Fruit fly (Drosophila melanogaster): ENCODE measurements around the gene SP555.

Gene SP555

dm6 chr2L:5044361-5044891, 6.9 kb downstream of the SP555 start, which contains the start of gene CG31650:
CG31650 (minus strand) TSS chr2L:5044712.
- TF ChIP-seq h (optimal IDR thresholded peaks at IDR 0.05): no peak
- no peak for TF ChIP-seq Sin3A (optimal IDR thresholded peaks at IDR 0.05)
- TF ChIP-seq insv (optimal IDR thresholded peaks at IDR 0.05): no peak
- no peak for TF ChIP-seq psq (optimal IDR thresholded peaks at IDR 0.05)
- TF ChIP-seq ttk (optimal IDR thresholded peaks at IDR 0.05): no peak
- no peak for TF ChIP-seq Myc (optimal IDR thresholded peaks at IDR 0.05)

DNA sequence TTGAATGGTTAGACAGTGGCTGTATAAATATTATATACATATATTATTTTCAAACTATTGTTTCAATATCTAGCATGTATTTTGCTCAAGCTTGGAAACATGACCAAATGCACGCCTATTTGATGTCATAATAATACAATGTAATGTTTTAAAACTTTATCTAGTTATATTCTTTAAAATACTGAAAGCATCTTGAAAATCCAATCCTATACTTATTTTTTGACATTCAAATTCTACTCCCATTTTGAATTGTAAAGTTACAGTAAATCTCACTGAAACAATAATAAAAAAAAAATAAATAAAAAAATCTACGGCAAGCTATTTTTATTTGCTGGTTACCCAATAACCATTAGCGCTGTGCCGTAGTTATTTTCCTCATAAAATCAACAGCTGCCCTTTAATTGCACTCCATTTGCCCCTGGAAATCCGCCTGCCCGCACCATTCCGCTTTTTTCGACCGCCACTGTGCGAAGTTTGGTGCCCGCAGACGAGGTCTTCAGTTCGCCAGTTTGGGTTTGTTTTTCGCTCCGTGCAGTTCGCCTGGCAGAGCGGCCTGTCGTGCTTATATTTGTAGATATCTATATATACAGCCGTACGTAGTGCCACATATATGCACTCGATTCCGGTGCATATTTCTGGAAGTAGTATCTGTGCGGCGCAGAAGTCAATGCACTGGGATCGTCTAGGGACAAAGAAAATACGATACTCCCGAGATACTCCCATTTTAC, 7.5 kb downstream of the SP555 start:
- TF ChIP-seq Myc (optimal IDR thresholded peaks at IDR 0.05): no peak
- no peak for TF ChIP-seq ttk (optimal IDR thresholded peaks at IDR 0.05)
- TF ChIP-seq Sin3A (optimal IDR thresholded peaks at IDR 0.05): no peak
- no peak for TF ChIP-seq h (optimal IDR thresholded peaks at IDR 0.05)
- no peak for TF ChIP-seq psq (optimal IDR thresholded peaks at IDR 0.05)
- no peak for TF ChIP-seq insv (optimal IDR thresholded peaks at IDR 0.05)

- TF ChIP-seq psq (optimal IDR thresholded peaks at IDR 0.05): no peak
- TF ChIP-seq Sin3A (optimal IDR thresholded peaks at IDR 0.05): no peak
- TF ChIP-seq Myc (optimal IDR thresholded peaks at IDR 0.05): no peak
- TF ChIP-seq h (optimal IDR thresholded peaks at IDR 0.05): no peak
- no peak for TF ChIP-seq ttk (optimal IDR thresholded peaks at IDR 0.05)
- TF ChIP-seq insv (optimal IDR thresholded peaks at IDR 0.05): no peak
Observed at dm6 chr2L:5046261-5046660, 8.8 kb downstream of the SP555 start.

- TF ChIP-seq Sin3A (optimal IDR thresholded peaks at IDR 0.05): no peak
- TF ChIP-seq Myc (optimal IDR thresholded peaks at IDR 0.05): no peak
- TF ChIP-seq psq (optimal IDR thresholded peaks at IDR 0.05): no peak
- TF ChIP-seq ttk (optimal IDR thresholded peaks at IDR 0.05): no peak
- TF ChIP-seq insv (optimal IDR thresholded peaks at IDR 0.05): no peak
- no peak for TF ChIP-seq h (optimal IDR thresholded peaks at IDR 0.05)
Observed at dm6 chr2L:5049974-5050373, 12.5 kb downstream of the SP555 start.

dm6 chr2L:5050825-5051224, 13.3 kb downstream of the SP555 start, which contains the start of gene CG9121:
CG9121 (minus strand) TSS chr2L:5051062.
- TF ChIP-seq ttk (optimal IDR thresholded peaks at IDR 0.05): no peak

dm6 chr2L:5052367-5052914, 14.9 kb downstream of the SP555 start, which contains the start of gene senju:
senju (plus strand) TSS chr2L:5052843.
- TF ChIP-seq Sin3A (optimal IDR thresholded peaks at IDR 0.05): no peak
- TF ChIP-seq h (optimal IDR thresholded peaks at IDR 0.05): no peak
- TF ChIP-seq insv (optimal IDR thresholded peaks at IDR 0.05): no peak
- no peak for TF ChIP-seq psq (optimal IDR thresholded peaks at IDR 0.05)
- no peak for TF ChIP-seq ttk (optimal IDR thresholded peaks at IDR 0.05)
- no peak for TF ChIP-seq Myc (optimal IDR thresholded peaks at IDR 0.05)

DNA sequence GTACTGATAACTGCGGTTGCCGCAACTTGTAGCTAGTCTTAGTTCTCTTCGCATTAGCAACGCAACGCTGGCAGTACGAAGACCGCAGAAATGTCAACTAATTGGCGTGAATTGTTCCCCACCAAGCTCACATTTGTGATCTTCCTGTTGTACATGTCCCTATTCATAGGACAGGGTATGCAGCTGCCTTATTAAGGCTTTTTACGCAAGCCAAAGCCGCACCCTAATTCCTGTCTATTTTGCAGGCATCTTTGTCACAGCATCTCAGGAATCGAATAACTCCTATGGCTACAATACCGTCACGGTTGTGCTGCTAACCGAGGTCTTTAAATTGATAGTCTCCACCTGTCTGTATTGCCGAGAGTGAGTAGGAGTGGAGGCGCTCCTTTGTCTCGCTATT, 15.5 kb downstream of the SP555 start, which contains the start of gene eIF3h:
TSS of gene eIF3h (minus strand) at position 101 of the 400 bp plus-strand sequence.
- TF ChIP-seq Sin3A (optimal IDR thresholded peaks at IDR 0.05) (no peak), psq (optimal IDR thresholded peaks at IDR 0.05) (no peak), insv (optimal IDR thresholded peaks at IDR 0.05) (no peak), Myc (optimal IDR thresholded peaks at IDR 0.05) (no peak), h (optimal IDR thresholded peaks at IDR 0.05) (no peak), ttk (optimal IDR thresholded peaks at IDR 0.05) (no peak)

dm6 chr2L:5054953-5055352, 17.4 kb downstream of the SP555 start, which contains the start of the genes CG14036 and His3.3A:
CG14036 (minus strand) TSS chr2L:5055016.
His3.3A (plus strand) TSS chr2L:5055058.
- TF ChIP-seq Myc (optimal IDR thresholded peaks at IDR 0.05) (no peak), h (optimal IDR thresholded peaks at IDR 0.05) (no peak), Sin3A (optimal IDR thresholded peaks at IDR 0.05) (no peak), ttk (optimal IDR thresholded peaks at IDR 0.05) (no peak), psq (optimal IDR thresholded peaks at IDR 0.05) (no peak)

DNA sequence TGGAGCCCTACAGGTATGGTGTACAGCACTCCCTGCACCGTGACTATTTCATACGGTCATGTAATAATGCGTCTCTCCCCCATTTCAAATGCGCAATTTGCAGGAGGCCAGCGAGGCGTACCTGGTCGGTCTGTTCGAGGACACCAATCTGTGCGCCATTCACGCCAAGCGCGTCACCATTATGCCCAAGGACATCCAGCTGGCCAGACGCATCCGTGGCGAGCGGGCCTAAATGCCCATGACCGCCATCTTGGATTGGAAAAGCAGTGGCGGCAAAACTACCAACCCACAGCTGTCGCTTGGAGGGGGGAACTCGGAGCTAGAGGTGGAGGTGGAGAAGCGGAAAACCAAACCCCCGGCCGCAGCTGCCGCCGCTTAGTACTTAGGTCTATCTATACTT, 18.0 kb downstream of the SP555 start:
- TF ChIP-seq psq (optimal IDR thresholded peaks at IDR 0.05): no peak
- TF ChIP-seq h (optimal IDR thresholded peaks at IDR 0.05): no peak
- TF ChIP-seq Myc (optimal IDR thresholded peaks at IDR 0.05): no peak
- no peak for TF ChIP-seq ttk (optimal IDR thresholded peaks at IDR 0.05)
- TF ChIP-seq insv (optimal IDR thresholded peaks at IDR 0.05): no peak
- TF ChIP-seq Sin3A (optimal IDR thresholded peaks at IDR 0.05): no peak

DNA sequence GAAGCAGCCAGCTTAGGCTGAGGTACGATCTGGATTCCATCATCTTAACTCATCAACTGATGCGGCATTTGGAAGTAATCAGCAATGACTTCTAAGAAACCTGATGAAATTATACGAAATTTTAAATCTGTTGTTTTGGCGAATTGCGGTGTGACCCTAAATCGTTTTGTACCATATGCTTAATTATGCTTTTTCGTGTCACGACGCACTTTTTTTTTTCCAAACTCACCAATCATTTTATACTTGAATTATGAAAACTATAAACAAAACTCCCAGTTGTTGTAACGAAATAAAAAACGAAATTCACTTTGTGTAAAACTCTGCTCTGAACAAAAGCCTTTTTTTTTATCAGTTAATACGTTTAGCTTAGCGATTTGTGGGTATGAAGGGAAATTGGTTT, 20.6 kb downstream of the SP555 start, which contains the start of gene Nepl3:
TSS of gene Nepl3 (minus strand) at position 155 of the 400 bp plus-strand sequence.
- TF ChIP-seq Myc (optimal IDR thresholded peaks at IDR 0.05) (no peak), psq (optimal IDR thresholded peaks at IDR 0.05) (no peak), insv (optimal IDR thresholded peaks at IDR 0.05) (no peak), Sin3A (optimal IDR thresholded peaks at IDR 0.05) (no peak), h (optimal IDR thresholded peaks at IDR 0.05) (no peak), ttk (optimal IDR thresholded peaks at IDR 0.05) (no peak)

DNA sequence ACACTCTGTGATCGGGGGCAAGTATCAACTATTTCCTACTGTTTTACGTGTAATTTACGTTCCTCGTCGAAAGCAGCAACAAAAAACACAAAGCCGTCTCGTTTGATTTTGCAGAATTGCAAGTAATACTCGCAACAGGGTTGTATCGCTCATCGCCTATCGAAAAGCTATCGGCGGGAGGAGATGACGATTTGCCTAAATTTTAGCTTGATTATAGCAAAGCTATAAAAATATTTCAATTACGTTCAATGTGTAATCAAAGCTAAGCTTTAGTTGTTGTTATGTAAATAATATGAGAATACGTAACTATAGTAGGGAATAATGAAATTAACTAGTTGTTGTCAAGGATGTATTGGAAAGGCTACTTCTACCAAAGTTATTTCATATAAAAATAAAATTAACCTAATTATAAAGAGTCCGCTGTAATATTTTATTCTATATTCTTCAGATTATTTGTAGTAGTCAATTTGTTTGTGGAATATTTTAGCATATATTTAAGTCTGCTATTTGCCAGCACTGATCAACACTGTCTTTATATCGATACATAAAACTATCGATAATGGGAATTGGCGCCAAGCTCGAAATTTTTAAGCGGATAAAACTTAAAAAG, 22.2 kb downstream of the SP555 start, which contains the start of gene Rpn11:
TSS of gene Rpn11 (minus strand) at position 146 of the 610 bp plus-strand sequence.
- TF ChIP-seq ttk (optimal IDR thresholded peaks at IDR 0.05) (no peak), h (optimal IDR thresholded peaks at IDR 0.05) (no peak), Sin3A (optimal IDR thresholded peaks at IDR 0.05) (no peak), Myc (optimal IDR thresholded peaks at IDR 0.05) (no peak), insv (optimal IDR thresholded peaks at IDR 0.05) (no peak), psq (optimal IDR thresholded peaks at IDR 0.05) (no peak)

dm6 chr2L:5060515-5060914, 23.0 kb downstream of the SP555 start, which contains the start of gene qtc:
qtc (plus strand) TSS chr2L:5060815.
- TF ChIP-seq ttk (optimal IDR thresholded peaks at IDR 0.05): no peak
- TF ChIP-seq insv (optimal IDR thresholded peaks at IDR 0.05): no peak
- no peak for TF ChIP-seq h (optimal IDR thresholded peaks at IDR 0.05)
- TF ChIP-seq Sin3A (optimal IDR thresholded peaks at IDR 0.05): no peak
- no peak for TF ChIP-seq psq (optimal IDR thresholded peaks at IDR 0.05)
- TF ChIP-seq Myc (optimal IDR thresholded peaks at IDR 0.05): no peak

Data from Kc167 (cell line).